Worm (Caenorhabditis elegans): Measurements from ENCODE around the gene C39E9.8.
A peak's percentile ranks its signal among the peaks of the same experiment; 100 is the strongest.

C39E9.8 gene

ce11 chrIV:13056026-13056425, 23.2 kb upstream of the C39E9.8 start, which contains the start of gene scl-1:
TSS of gene scl-1 (plus strand) at chrIV:13056326.
- TF ChIP-seq zag-1 (tag; optimal IDR thresholded peaks at IDR 0.05), result no peak
- TF ChIP-seq ceh-9 (tag; optimal IDR thresholded peaks at IDR 0.05), result no peak
- no peak for TF ChIP-seq aly-2 (tag; optimal IDR thresholded peaks at IDR 0.05)
- TF ChIP-seq mml-1 (tag; optimal IDR thresholded peaks at IDR 0.05), result no peak
- TF ChIP-seq unc-62 (GFP tag; optimal IDR thresholded peaks at IDR 0.05), result no peak
- no peak for TF ChIP-seq nhr-23 (tag; optimal IDR thresholded peaks at IDR 0.05)
- no peak for TF ChIP-seq nhr-77 (tag; optimal IDR thresholded peaks at IDR 0.05)
- TF ChIP-seq nhr-28 (tag; optimal IDR thresholded peaks at IDR 0.05), result no peak
- TF ChIP-seq hmg-11 (tag; optimal IDR thresholded peaks at IDR 0.05), result no peak
- TF ChIP-seq fkh-2 (tag; optimal IDR thresholded peaks at IDR 0.05), result no peak

- TF ChIP-seq elt-2 (tag; optimal IDR thresholded peaks at IDR 0.05), result peak; percentile 99
- TF ChIP-seq hmg-11 (tag; optimal IDR thresholded peaks at IDR 0.05), result no peak
- no peak for TF ChIP-seq nhr-28 (tag; optimal IDR thresholded peaks at IDR 0.05)
- no peak for TF ChIP-seq nhr-12 (tag; optimal IDR thresholded peaks at IDR 0.05)
- no peak for TF ChIP-seq nhr-43 (tag; optimal IDR thresholded peaks at IDR 0.05; ENCODE audit: poor library complexity, severe bottlenecking)
- TF ChIP-seq nhr-11 (tag; optimal IDR thresholded peaks at IDR 0.05), result no peak
- no peak for TF ChIP-seq ZK546.5 (tag; optimal IDR thresholded peaks at IDR 0.05)
- no peak for TF ChIP-seq nhr-67 (tag; optimal IDR thresholded peaks at IDR 0.05)
- peak; percentile 73 for TF ChIP-seq pha-4 (tag; optimal IDR thresholded peaks at IDR 0.05)
- TF ChIP-seq mml-1 (tag; optimal IDR thresholded peaks at IDR 0.05), result no peak
- TF ChIP-seq pqm-1 (tag; optimal IDR thresholded peaks at IDR 0.05), result peak; percentile 99
- no peak for TF ChIP-seq ceh-82 (tag; optimal IDR thresholded peaks at IDR 0.05)
- no peak for TF ChIP-seq ztf-4 (tag; optimal IDR thresholded peaks at IDR 0.05)
- no peak for TF ChIP-seq nhr-76 (tag; optimal IDR thresholded peaks at IDR 0.05)
- no peak for TF ChIP-seq mdl-1 (tag; optimal IDR thresholded peaks at IDR 0.05)
- no peak for TF ChIP-seq elt-3 (tag; optimal IDR thresholded peaks at IDR 0.05)
- no peak for TF ChIP-seq snpc-4 (tag; optimal IDR thresholded peaks at IDR 0.05)
- TF ChIP-seq unc-39 (tag; optimal IDR thresholded peaks at IDR 0.05), result no peak
- no peak for TF ChIP-seq nhr-25 (tag; optimal IDR thresholded peaks at IDR 0.05)
- no peak for TF ChIP-seq lsy-12 (tag; optimal IDR thresholded peaks at IDR 0.05)
- TF ChIP-seq sea-2 (GFP tag; optimal IDR thresholded peaks at IDR 0.05), result no peak
- TF ChIP-seq elt-1 (tag; optimal IDR thresholded peaks at IDR 0.05), result no peak
- no peak for TF ChIP-seq fos-1 (tag; optimal IDR thresholded peaks at IDR 0.05)
- TF ChIP-seq skn-1 (tag; optimal IDR thresholded peaks at IDR 0.05), result peak; percentile 19
- TF ChIP-seq tbx-2 (tag; optimal IDR thresholded peaks at IDR 0.05), result no peak
- TF ChIP-seq aly-2 (tag; optimal IDR thresholded peaks at IDR 0.05), result no peak
- TF ChIP-seq egl-27 (tag; optimal IDR thresholded peaks at IDR 0.05), result no peak
- no peak for TF ChIP-seq nhr-237 (tag; optimal IDR thresholded peaks at IDR 0.05)
- no peak for TF ChIP-seq daf-12 (tag; optimal IDR thresholded peaks at IDR 0.05)
- no peak for TF ChIP-seq unc-62 (GFP tag; optimal IDR thresholded peaks at IDR 0.05)
- TF ChIP-seq lin-15B (tag; optimal IDR thresholded peaks at IDR 0.05), result no peak
- TF ChIP-seq nhr-23 (tag; optimal IDR thresholded peaks at IDR 0.05), result no peak
- TF ChIP-seq ceh-28 (tag; optimal IDR thresholded peaks at IDR 0.05), result no peak
- no peak for TF ChIP-seq ztf-11 (tag; optimal IDR thresholded peaks at IDR 0.05)
- peak; percentile 96 for TF ChIP-seq jun-1 (tag; optimal IDR thresholded peaks at IDR 0.05)
- no peak for TF ChIP-seq eor-1 (tag; optimal IDR thresholded peaks at IDR 0.05)
- TF ChIP-seq fkh-10 (GFP tag; optimal IDR thresholded peaks at IDR 0.05), result no peak
- no peak for TF ChIP-seq nhr-77 (tag; optimal IDR thresholded peaks at IDR 0.05)
- TF ChIP-seq ceh-16 (tag; optimal IDR thresholded peaks at IDR 0.05), result no peak
Observed at ce11 chrIV:13057418-13057817, 21.8 kb upstream of the C39E9.8 start, which contains the start of gene scl-2. TSS of gene scl-2 (plus strand) at chrIV:13057710.

- TF ChIP-seq ama-1 (optimal IDR thresholded peaks at IDR 0.05) (no peak), ceh-28 (tag; optimal IDR thresholded peaks at IDR 0.05) (no peak), lsy-12 (tag; optimal IDR thresholded peaks at IDR 0.05) (no peak), nhr-77 (tag; optimal IDR thresholded peaks at IDR 0.05) (no peak), egl-27 (tag; optimal IDR thresholded peaks at IDR 0.05) (no peak), nhr-237 (tag; optimal IDR thresholded peaks at IDR 0.05) (no peak), zag-1 (tag; optimal IDR thresholded peaks at IDR 0.05) (no peak), lin-39 (tag; optimal IDR thresholded peaks at IDR 0.05) (no peak), nhr-12 (tag; optimal IDR thresholded peaks at IDR 0.05) (no peak), eor-1 (tag; optimal IDR thresholded peaks at IDR 0.05) (no peak), nhr-25 (tag; optimal IDR thresholded peaks at IDR 0.05) (no peak), fos-1 (tag; optimal IDR thresholded peaks at IDR 0.05) (no peak), ceh-16 (tag; optimal IDR thresholded peaks at IDR 0.05) (no peak), hmg-11 (tag; optimal IDR thresholded peaks at IDR 0.05) (no peak), ZK546.5 (tag; optimal IDR thresholded peaks at IDR 0.05) (no peak), ceh-9 (tag; optimal IDR thresholded peaks at IDR 0.05) (no peak)
Observed at ce11 chrIV:13059284-13059683, 20.0 kb upstream of the C39E9.8 start, which contains the start of gene scl-3. TSS of gene scl-3 (plus strand) at chrIV:13059584.
